Comparison of ENCODE assay signal across 5 worm cellular contexts in genomic region chrII:1246855-1247259, ce11.
TF ChIP-seq lines count a peak whose summit lies in the region.

No protein-coding gene starts in this region.

TF ChIP-seq in whole organism, L1 larva, 84 proteins besides CTCF, POLR2A, EP300 and RAD21 (continues in another document):
- no peak for TF ChIP-seq lin-15B (tag; optimal IDR thresholded peaks at IDR 0.05; lab: Kevin White, UChicago)
- TF ChIP-seq mab-9 (GFP tag; IDR thresholded peaks at IDR 0.05; lab: Robert Waterston, UW), result no peak
- TF ChIP-seq snu-23 (GFP tag; optimal IDR thresholded peaks at IDR 0.05; lab: Kevin White, UChicago), result peak; percentile 73
- TF ChIP-seq nhr-47 (tag; optimal IDR thresholded peaks at IDR 0.05; lab: Kevin White, UChicago), result peak; percentile 82
- TF ChIP-seq fkh-10 (GFP tag; optimal IDR thresholded peaks at IDR 0.05; lab: Kevin White, UChicago), result peak; percentile 46
- TF ChIP-seq rnt-1 (tag; optimal IDR thresholded peaks at IDR 0.05; lab: Kevin White, UChicago), result peak; percentile 75
- TF ChIP-seq nhr-19 (GFP tag; conservative IDR thresholded peaks at IDR 0.05; lab: Robert Waterston, UW), result peak; percentile 59
- TF ChIP-seq nhr-84 (tag; optimal IDR thresholded peaks at IDR 0.05; lab: Kevin White, UChicago), result no peak
- no peak for TF ChIP-seq sptf-1 (tag; optimal IDR thresholded peaks at IDR 0.05; lab: Kevin White, UChicago)
- no peak for TF ChIP-seq aha-1 (tag; optimal IDR thresholded peaks at IDR 0.05; lab: Kevin White, UChicago)
- peak; percentile 79 for TF ChIP-seq tbx-2 (tag; optimal IDR thresholded peaks at IDR 0.05; lab: Kevin White, UChicago)
- no peak for TF ChIP-seq nhr-11 (tag; optimal IDR thresholded peaks at IDR 0.05; lab: Kevin White, UChicago)
- no peak for TF ChIP-seq nhr-76 (tag; optimal IDR thresholded peaks at IDR 0.05; lab: Kevin White, UChicago)
- TF ChIP-seq lir-3 (tag; optimal IDR thresholded peaks at IDR 0.05; lab: Kevin White, UChicago; ENCODE audit: poor library complexity), result no peak
- no peak for TF ChIP-seq unc-30 (tag; optimal IDR thresholded peaks at IDR 0.05; lab: Kevin White, UChicago)
- no peak for TF ChIP-seq lin-13 (GFP tag; optimal IDR thresholded peaks at IDR 0.05; lab: Kevin White, UChicago)
- peak; percentile 45 for TF ChIP-seq egl-13 (tag; optimal IDR thresholded peaks at IDR 0.05; lab: Kevin White, UChicago)
- peak; percentile 70 for TF ChIP-seq unc-86 (tag; optimal IDR thresholded peaks at IDR 0.05; lab: Kevin White, UChicago)
- TF ChIP-seq tlp-1 (tag; optimal IDR thresholded peaks at IDR 0.05; lab: Kevin White, UChicago), result no peak

TF ChIP-seq in whole organism, L3 larva, 47 proteins besides CTCF, POLR2A, EP300 and RAD21 (continues in another document):
- TF ChIP-seq nhr-28 (tag; optimal IDR thresholded peaks at IDR 0.05; lab: Kevin White, UChicago) (no peak), sea-2 (GFP tag; optimal IDR thresholded peaks at IDR 0.05; lab: Kevin White, UChicago) (peak; percentile 97), hmg-11 (tag; optimal IDR thresholded peaks at IDR 0.05; lab: Kevin White, UChicago) (peak; percentile 96), nfya-1 (tag; optimal IDR thresholded peaks at IDR 0.05; lab: Kevin White, UChicago; ENCODE audit: insufficient read depth) (peak; percentile 91), fos-1 (tag; optimal IDR thresholded peaks at IDR 0.05; lab: Kevin White, UChicago) (peak; percentile 5), skn-1 (tag; optimal IDR thresholded peaks at IDR 0.05; lab: Kevin White, UChicago) (peak; percentile 64), elt-1 (tag; optimal IDR thresholded peaks at IDR 0.05; lab: Kevin White, UChicago) (peak; percentile 78), nhr-67 (tag; optimal IDR thresholded peaks at IDR 0.05; lab: Kevin White, UChicago) (no peak), unc-39 (tag; optimal IDR thresholded peaks at IDR 0.05; lab: Kevin White, UChicago) (no peak), ceh-28 (tag; optimal IDR thresholded peaks at IDR 0.05; lab: Kevin White, UChicago) (peak; percentile 87), ztf-4 (tag; optimal IDR thresholded peaks at IDR 0.05; lab: Kevin White, UChicago) (no peak), nhr-23 (tag; optimal IDR thresholded peaks at IDR 0.05; lab: Kevin White, UChicago) (peak; percentile 96), ZK546.5 (tag; optimal IDR thresholded peaks at IDR 0.05; lab: Kevin White, UChicago) (peak; percentile 2), nhr-25 (tag; optimal IDR thresholded peaks at IDR 0.05; lab: Kevin White, UChicago) (peak; percentile 96), unc-62 (GFP tag; optimal IDR thresholded peaks at IDR 0.05; lab: Kevin White, UChicago) (peak; percentile 76), lsy-12 (tag; optimal IDR thresholded peaks at IDR 0.05; lab: Kevin White, UChicago) (peak; percentile 97), daf-12 (tag; optimal IDR thresholded peaks at IDR 0.05; lab: Kevin White, UChicago) (no peak), egl-27 (tag; optimal IDR thresholded peaks at IDR 0.05; lab: Kevin White, UChicago) (no peak), lin-39 (tag; optimal IDR thresholded peaks at IDR 0.05; lab: Kevin White, UChicago) (peak; percentile 89)

TF ChIP-seq in whole organism, early embryonic, 17 proteins besides CTCF, POLR2A, EP300 and RAD21:
- TF ChIP-seq hmg-4 (GFP tag; optimal IDR thresholded peaks at IDR 0.05; lab: Kevin White, UChicago) (peak; percentile 86), F13C5.2 (tag; optimal IDR thresholded peaks at IDR 0.05; lab: Kevin White, UChicago) (peak; percentile 67), tbx-37 (GFP tag; conservative IDR thresholded peaks at IDR 0.05; lab: Robert Waterston, UW) (no peak), ets-7 (tag; optimal IDR thresholded peaks at IDR 0.05; lab: Kevin White, UChicago) (no peak), tra-4 (tag; optimal IDR thresholded peaks at IDR 0.05; lab: Kevin White, UChicago) (no peak), aly-1 (tag; optimal IDR thresholded peaks at IDR 0.05; lab: Kevin White, UChicago) (peak; percentile 27), flt-1 (GFP tag; IDR thresholded peaks at IDR 0.05; lab: Robert Waterston, UW) (no peak), tbx-11 (GFP tag; IDR thresholded peaks at IDR 0.05; lab: Robert Waterston, UW) (no peak), hnd-1 (tag; optimal IDR thresholded peaks at IDR 0.05; lab: Kevin White, UChicago) (no peak), hmbx-1 (tag; optimal IDR thresholded peaks at IDR 0.05; lab: Kevin White, UChicago) (no peak), scrt-1 (GFP tag; IDR thresholded peaks at IDR 0.05; lab: Robert Waterston, UW) (no peak), B0310.2 (tag; optimal IDR thresholded peaks at IDR 0.05; lab: Kevin White, UChicago) (no peak), sea-1 (GFP tag; conservative IDR thresholded peaks at IDR 0.05; lab: Robert Waterston, UW) (no peak), pes-1 (GFP tag; IDR thresholded peaks at IDR 0.05; lab: Robert Waterston, UW) (peak; percentile 56; the same call in 1 of the 2 replicates), ama-1 (optimal IDR thresholded peaks at IDR 0.05; lab: Kevin White, UChicago) (no peak), ceh-13 (GFP tag; optimal IDR thresholded peaks at IDR 0.05; lab: Kevin White, UChicago) (no peak), ceh-36 (tag; optimal IDR thresholded peaks at IDR 0.05; lab: Kevin White, UChicago) (no peak)

TF ChIP-seq in whole organism, midembryonic, 9 proteins besides CTCF, POLR2A, EP300 and RAD21:
- TF ChIP-seq ztf-29 (GFP tag; IDR thresholded peaks at IDR 0.05; lab: Robert Waterston, UW) (peak; percentile 15; the same call in 1 of the 2 replicates), cog-1 (tag; optimal IDR thresholded peaks at IDR 0.05; lab: Kevin White, UChicago) (peak; percentile 92), ztf-23 (GFP tag; IDR thresholded peaks at IDR 0.05; lab: Robert Waterston, UW) (no peak), flt-1 (GFP tag; IDR thresholded peaks at IDR 0.05; lab: Robert Waterston, UW) (peak; percentile 76)

TF ChIP-seq in whole organism, young adult, 124 proteins besides CTCF, POLR2A, EP300 and RAD21 (continues in another document):
- TF ChIP-seq let-526 (GFP tag; IDR thresholded peaks at IDR 0.05; lab: Robert Waterston, UW) (0 out of 2 replicates have a peak, but pooled peaks have one; percentile 19), ceh-27 (GFP tag; optimal IDR thresholded peaks at IDR 0.05; lab: Kevin White, UChicago) (peak; percentile 71), mes-4 (tag; optimal IDR thresholded peaks at IDR 0.05; lab: Kevin White, UChicago) (no peak), die-1 (tag; optimal IDR thresholded peaks at IDR 0.05; lab: Kevin White, UChicago) (no peak), zfh-2 (GFP tag; conservative IDR thresholded peaks at IDR 0.05; lab: Robert Waterston, UW) (peak; percentile 98), madf-10 (tag; optimal IDR thresholded peaks at IDR 0.05; lab: Kevin White, UChicago) (peak; percentile 38), dpl-1 (GFP tag; optimal IDR thresholded peaks at IDR 0.05; lab: Kevin White, UChicago) (no peak), chd-7 (tag; optimal IDR thresholded peaks at IDR 0.05; lab: Kevin White, UChicago) (peak; percentile 72), lin-26 (GFP tag; IDR thresholded peaks at IDR 0.05; lab: Robert Waterston, UW) (peak; percentile 52; the same call in 1 of the 2 replicates), nhr-80 (tag; optimal IDR thresholded peaks at IDR 0.05; lab: Kevin White, UChicago) (peak; percentile 83), K11D2.4 (GFP tag; IDR thresholded peaks at IDR 0.05; lab: Robert Waterston, UW) (peak; percentile 53; the same call in 1 of the 2 replicates), nfyb-1 (GFP tag; IDR thresholded peaks at IDR 0.05; lab: Robert Waterston, UW) (peak; percentile 43; the same call in 1 of the 2 replicates), B0336.3 (GFP tag; IDR thresholded peaks at IDR 0.05; lab: Robert Waterston, UW) (peak; percentile 83; the same call in 1 of the 2 replicates), ztf-26 (tag; optimal IDR thresholded peaks at IDR 0.05; lab: Kevin White, UChicago) (peak; percentile 69), egrh-3 (GFP tag; IDR thresholded peaks at IDR 0.05; lab: Robert Waterston, UW) (peak; percentile 94), atf-7 (tag; optimal IDR thresholded peaks at IDR 0.05; lab: Kevin White, UChicago) (peak; percentile 16), ceh-58 (GFP tag; IDR thresholded peaks at IDR 0.05; lab: Robert Waterston, UW) (no peak), ztf-18 (tag; optimal IDR thresholded peaks at IDR 0.05; lab: Kevin White, UChicago) (peak; percentile 32), ekl-4 (GFP tag; IDR thresholded peaks at IDR 0.05; lab: Robert Waterston, UW) (peak; percentile 39; the same call in 1 of the 2 replicates), lir-1 (GFP tag; conservative IDR thresholded peaks at IDR 0.05; lab: Robert Waterston, UW) (0 out of 2 replicates have a peak, but pooled peaks have one; percentile 24), let-607 (tag; optimal IDR thresholded peaks at IDR 0.05; lab: Kevin White, UChicago) (peak in 1 of 2 experiments; percentile 28), dox-1 (GFP tag; IDR thresholded peaks at IDR 0.05; lab: Robert Waterston, UW) (peak; percentile 85), madf-6 (GFP tag; IDR thresholded peaks at IDR 0.05; lab: Robert Waterston, UW) (peak; percentile 60; the same call in 1 of the 2 replicates), K12H6.12 (tag; optimal IDR thresholded peaks at IDR 0.05; lab: Kevin White, UChicago) (peak; percentile 60), snpc-4 (GFP tag; optimal IDR thresholded peaks at IDR 0.05; lab: Kevin White, UChicago) (no peak), snpc-4 (tag; optimal IDR thresholded peaks at IDR 0.05; lab: Kevin White, UChicago) (peak in 2 of 4 experiments; percentile 26 to 32), ztf-25 (GFP tag; IDR thresholded peaks at IDR 0.05; lab: Robert Waterston, UW) (0 out of 2 replicates have a peak, but pooled peaks have one; percentile 15), mcd-1 (GFP tag; IDR thresholded peaks at IDR 0.05; lab: Robert Waterston, UW) (peak; percentile 71), F57A8.1 (GFP tag; optimal IDR thresholded peaks at IDR 0.05; lab: Kevin White, UChicago) (no peak), tbp1 (GFP tag; optimal IDR thresholded peaks at IDR 0.05; lab: Kevin White, UChicago) (peak; percentile 28), C06A6.2 (GFP tag; conservative IDR thresholded peaks at IDR 0.05; lab: Robert Waterston, UW) (peak; percentile 62), efl-1 (GFP tag; optimal IDR thresholded peaks at IDR 0.05; lab: Kevin White, UChicago) (peak; percentile 41), ets-4 (GFP tag; optimal IDR thresholded peaks at IDR 0.05; lab: Kevin White, UChicago) (peak; percentile 8), sptf-2 (GFP tag; optimal IDR thresholded peaks at IDR 0.05; lab: Kevin White, UChicago) (no peak), Y56A3A.18 (GFP tag; IDR thresholded peaks at IDR 0.05; lab: Robert Waterston, UW) (0 out of 2 replicates have a peak, but pooled peaks have one; percentile 58), nhr-179 (tag; optimal IDR thresholded peaks at IDR 0.05; lab: Kevin White, UChicago) (no peak), egl-44 (GFP tag; IDR thresholded peaks at IDR 0.05; lab: Robert Waterston, UW) (0 out of 2 replicates have a peak, but pooled peaks have one; percentile 23), hlh-26 (GFP tag; conservative IDR thresholded peaks at IDR 0.05; lab: Robert Waterston, UW) (no peak), attf-5 (GFP tag; optimal IDR thresholded peaks at IDR 0.05; lab: Kevin White, UChicago) (peak; percentile 54)

Comparison
In these comparisons a context has a peak if more than half of its experiments do, and no peak if none do; other contexts are left out.
1. Of the 8 proteins assayed by ChIP-seq in both whole organism, young adult and whole organism, L1 larva: peak only in whole organism, young adult: none; only in whole organism, L1 larva: dpl-1, lin-35 and nhr-90; in both: efl-1; in neither: 3; mixed calls (peak in some experiments, not most) for 1.